Fruit fly (Drosophila melanogaster) whole organism, embryonic: ENCODE results near the gene CG10802.

ENCODE experiments used
- ATbp ChIP-seq: fragments of 200-800 bp; sonication (Bioruptor generic); optimal IDR thresholded peaks from 2 replicates; lab custom pipeline; 2017; ENCODE audit warnings: missing biosample characterization, mild to moderate bottlenecking, missing genetic modification characterization, missing genetic modification reagents
- CG11085 ChIP-seq: fragments of 200-800 bp; sonication (Bioruptor generic); IDR thresholded peaks from 2 replicates; pipeline ENCODE4 v1.3.6; 2022; ENCODE audit warnings: missing biosample characterization, missing genetic modification characterization
- CG11504 ChIP-seq: fragments of 200-800 bp; sonication (Bioruptor generic); optimal IDR thresholded peaks from 3 replicates; lab custom pipeline; 2019; ENCODE audit warnings: missing biosample characterization, mild to moderate bottlenecking, missing genetic modification characterization, moderate library complexity
- CG12744 ChIP-seq: fragments of 200-800 bp; sonication (Bioruptor generic); optimal IDR thresholded peaks from 2 replicates; lab custom pipeline; 2016; ENCODE audit warnings: missing biosample characterization, missing genetic modification characterization
- CG14441 ChIP-seq: fragments of 200-800 bp; sonication (Bioruptor generic); IDR thresholded peaks from 2 replicates; pipeline ENCODE4 v1.3.6; 2022; ENCODE audit warnings: missing biosample characterization, missing genetic modification characterization
- CG14965 ChIP-seq: fragments of 200-800 bp; sonication (Bioruptor generic); optimal IDR thresholded peaks from 2 replicates; lab custom pipeline; 2016; ENCODE audit warnings: missing biosample characterization, missing genetic modification characterization, borderline replicate concordance
- CG15269 ChIP-seq: fragments of 200-800 bp; sonication (Bioruptor generic); optimal IDR thresholded peaks from 2 replicates; lab custom pipeline; 2018; ENCODE audit warnings: missing biosample characterization, mild to moderate bottlenecking, missing genetic modification characterization, moderate library complexity
- CG1529 ChIP-seq: fragments of 200-800 bp; sonication (Bioruptor generic); optimal IDR thresholded peaks from 3 replicates; lab custom pipeline; 2018; ENCODE audit warnings: missing biosample characterization, missing genetic modification characterization
- CG15514 ChIP-seq: fragments of 200-800 bp; sonication (Bioruptor generic); optimal IDR thresholded peaks from 3 replicates; lab custom pipeline; 2017; ENCODE audit warnings: missing biosample characterization, missing genetic modification characterization, mild to moderate bottlenecking, moderate library complexity, missing genetic modification reagents
- CG16813 ChIP-seq: fragments of 200-800 bp; sonication (Bioruptor generic); IDR thresholded peaks from 3 replicates; pipeline ENCODE4 v1.3.6; 2022; ENCODE audit warnings: missing biosample characterization, missing genetic modification characterization; ENCODE audit not compliant: partially characterized antibody
- CG16815 ChIP-seq: fragments of 200-800 bp; sonication (Bioruptor generic); optimal IDR thresholded peaks from 3 replicates; lab custom pipeline; 2017; ENCODE audit warnings: missing biosample characterization, mild to moderate bottlenecking, missing genetic modification characterization
- CG1792 ChIP-seq: fragments of 200-800 bp; sonication (Bioruptor generic); optimal IDR thresholded peaks from 2 replicates; lab custom pipeline; 2016; ENCODE audit warnings: missing biosample characterization, missing genetic modification characterization
- CG2875 ChIP-seq: fragments of 200-800 bp; sonication (Bioruptor generic); optimal IDR thresholded peaks from 2 replicates; lab custom pipeline; 2017; ENCODE audit warnings: missing biosample characterization, mild to moderate bottlenecking, missing genetic modification characterization, missing genetic modification reagents
- CG4282 ChIP-seq: fragments of 200-800 bp; sonication (Bioruptor generic); optimal IDR thresholded peaks from 2 replicates; lab custom pipeline; 2016; ENCODE audit warnings: missing biosample characterization, missing genetic modification characterization
- CG6654 ChIP-seq: fragments of 200-800 bp; sonication (Bioruptor generic); optimal IDR thresholded peaks from 2 replicates; lab custom pipeline; 2017; ENCODE audit warnings: missing biosample characterization, mild to moderate bottlenecking, missing genetic modification characterization
- CG7745 ChIP-seq: fragments of 200-800 bp; sonication (Bioruptor generic); optimal IDR thresholded peaks from 2 replicates; lab custom pipeline; 2018; ENCODE audit warnings: missing biosample characterization, mild to moderate bottlenecking, missing genetic modification characterization, moderate library complexity
- CG9609 ChIP-seq: fragments of 200-800 bp; sonication (Bioruptor generic); optimal IDR thresholded peaks from 3 replicates; lab custom pipeline; 2016; ENCODE audit warnings: missing biosample characterization, missing genetic modification characterization
- CTCF ChIP-seq: fragments of 200-800 bp; sonication (Bioruptor generic); optimal IDR thresholded peaks from 2 replicates; lab custom pipeline; 2017; ENCODE audit warnings: missing biosample characterization, mild to moderate bottlenecking, missing genetic modification characterization, moderate library complexity
- Dad ChIP-seq: fragments of 200-800 bp; sonication (Bioruptor generic); optimal IDR thresholded peaks from 3 replicates; lab custom pipeline; 2016; ENCODE audit warnings: missing biosample characterization, missing genetic modification characterization
- ERR ChIP-seq: fragments of 200-800 bp; sonication (Bioruptor generic); optimal IDR thresholded peaks from 2 replicates; lab custom pipeline; 2016; ENCODE audit warnings: missing biosample characterization, missing genetic modification characterization
- Hr3 ChIP-seq: fragments of 200-800 bp; sonication (Bioruptor generic); optimal IDR thresholded peaks from 3 replicates; lab custom pipeline; 2016; ENCODE audit warnings: missing biosample characterization, missing genetic modification characterization
- Hr51 ChIP-seq, 2 experiments: fragments of 200-800 bp; sonication (Bioruptor generic); optimal IDR thresholded peaks; 2 replicates in 1 of 2; 3 replicates in 1 of 2; lab custom pipeline; 2016 to 2018; ENCODE audit warnings: missing biosample characterization in 2 of 2, missing genetic modification characterization in 2 of 2, mild to moderate bottlenecking in 1 of 2, moderate library complexity in 1 of 2
- Lim3 ChIP-seq: fragments of 200-800 bp; sonication (Bioruptor generic); IDR thresholded peaks from 2 replicates; pipeline ENCODE4 v1.3.6; 2022; ENCODE audit warnings: missing biosample characterization, missing genetic modification characterization
- Lpt ChIP-seq: fragments of >200 bp; optimal IDR thresholded peaks from 2 replicates; lab custom pipeline; 2018; ENCODE audit warnings: missing biosample characterization, missing genetic modification characterization
- MTF-1 ChIP-seq: fragments of 200-800 bp; sonication (Bioruptor generic); optimal IDR thresholded peaks from 2 replicates; lab custom pipeline; 2018; ENCODE audit warnings: missing biosample characterization, mild to moderate bottlenecking, missing genetic modification characterization, borderline replicate concordance
- Neu2 ChIP-seq: fragments of 200-800 bp; sonication (Bioruptor generic); optimal IDR thresholded peaks from 3 replicates; lab custom pipeline; 2016; ENCODE audit warnings: missing biosample characterization, missing genetic modification characterization, borderline replicate concordance
- Nf-YA ChIP-seq: fragments of 200-800 bp; sonication (Bioruptor generic); IDR thresholded peaks from 2 replicates; pipeline ENCODE4 v1.3.6; 2022; ENCODE audit warnings: missing biosample characterization, missing genetic modification characterization
- Oli ChIP-seq: fragments of 200-800 bp; sonication (Bioruptor generic); optimal IDR thresholded peaks from 2 replicates; lab custom pipeline; 2018; ENCODE audit warnings: missing biosample characterization, mild to moderate bottlenecking, missing genetic modification characterization, moderate library complexity
- Pdp1 ChIP-seq, 2 experiments: fragments of 200-800 bp; sonication (Bioruptor generic); optimal IDR thresholded peaks; 3 replicates each; lab custom pipeline; 2016; ENCODE audit warnings: missing biosample characterization in 2 of 2, missing genetic modification characterization in 2 of 2, mild to moderate bottlenecking in 1 of 2, moderate library complexity in 1 of 2
- Scr ChIP-seq: fragments of 200-800 bp; sonication (Bioruptor generic); IDR thresholded peaks from 2 replicates; pipeline ENCODE4 v1.3.6; 2022; ENCODE audit warnings: missing biosample characterization, missing genetic modification characterization; ENCODE audit not compliant: partially characterized antibody
- Spps ChIP-seq: fragments of 200-800 bp; sonication (Bioruptor generic); optimal IDR thresholded peaks from 2 replicates; lab custom pipeline; 2018; ENCODE audit warnings: missing biosample characterization, mild to moderate bottlenecking, missing genetic modification characterization
- Stat92E ChIP-seq, 3 experiments: fragments of >200 bp in 2 of 3; fragments of 200-800 bp in 1 of 3; sonication (Bioruptor generic) in 1 of 3; optimal IDR thresholded peaks; 2 replicates each; lab custom pipeline; 2017 to 2019; ENCODE audit warnings: missing biosample characterization in 3 of 3, missing genetic modification characterization in 3 of 3, mild to moderate bottlenecking in 1 of 3, moderate library complexity in 1 of 3
- Taf1 ChIP-seq: fragments of 200-800 bp; sonication (Bioruptor generic); IDR thresholded peaks from 2 replicates; pipeline ENCODE4 v1.3.6; 2022; ENCODE audit warnings: missing biosample characterization, missing genetic modification characterization
- ara ChIP-seq: fragments of 200-800 bp; sonication (Bioruptor generic); IDR thresholded peaks from 2 replicates; pipeline ENCODE4 v1.3.6; 2022; ENCODE audit warnings: missing biosample characterization, missing genetic modification characterization
- ato ChIP-seq: fragments of 200-800 bp; sonication (Bioruptor generic); IDR thresholded peaks from 2 replicates; pipeline ENCODE4 v1.3.6; 2022; ENCODE audit warnings: missing biosample characterization, missing genetic modification characterization; ENCODE audit not compliant: partially characterized antibody
- corto ChIP-seq: fragments of 200-800 bp; sonication (Bioruptor generic); optimal IDR thresholded peaks from 2 replicates; lab custom pipeline; 2016; ENCODE audit warnings: missing biosample characterization, mild to moderate bottlenecking, missing genetic modification characterization, moderate library complexity
- ems ChIP-seq: fragments of 200-800 bp; sonication (Bioruptor generic); optimal IDR thresholded peaks from 3 replicates; lab custom pipeline; 2016; ENCODE audit warnings: missing biosample characterization, missing genetic modification characterization
- fd64A ChIP-seq: fragments of 200-800 bp; sonication (Bioruptor generic); optimal IDR thresholded peaks from 3 replicates; lab custom pipeline; 2018; ENCODE audit warnings: missing biosample characterization, mild to moderate bottlenecking, missing genetic modification characterization
- gce ChIP-seq: fragments of 200-800 bp; sonication (Bioruptor generic); IDR thresholded peaks from 3 replicates; pipeline ENCODE4 v1.3.6; 2022; ENCODE audit warnings: missing biosample characterization, missing genetic modification characterization
- gcm ChIP-seq: fragments of 200-800 bp; sonication (Bioruptor generic); optimal IDR thresholded peaks from 2 replicates; lab custom pipeline; 2019; ENCODE audit warnings: missing biosample characterization, mild to moderate bottlenecking, missing genetic modification characterization, moderate library complexity
- gem ChIP-seq: fragments of 200-800 bp; sonication (Bioruptor generic); optimal IDR thresholded peaks from 2 replicates; lab custom pipeline; 2019; ENCODE audit warnings: missing biosample characterization, mild to moderate bottlenecking, missing genetic modification characterization, moderate library complexity
- gro ChIP-seq: fragments of 200-800 bp; sonication (Bioruptor generic); optimal IDR thresholded peaks from 2 replicates; lab custom pipeline; 2016; ENCODE audit warnings: missing biosample characterization, missing genetic modification characterization
- gsb ChIP-seq: fragments of 200-800 bp; sonication (Bioruptor generic); IDR thresholded peaks from 2 replicates; pipeline ENCODE4 v1.3.6; 2022; ENCODE audit warnings: missing biosample characterization, missing genetic modification characterization
- mam ChIP-seq: fragments of 200-800 bp; sonication (Bioruptor generic); optimal IDR thresholded peaks from 3 replicates; lab custom pipeline; 2016; ENCODE audit warnings: missing biosample characterization, missing genetic modification characterization
- nerfin-2 ChIP-seq: fragments of 200-800 bp; sonication (Bioruptor generic); IDR thresholded peaks from 2 replicates; pipeline ENCODE4 v1.3.6; 2022; ENCODE audit warnings: missing biosample characterization, missing genetic modification characterization; ENCODE audit not compliant: partially characterized antibody
- pros ChIP-seq: fragments of 200-800 bp; sonication (Bioruptor generic); optimal IDR thresholded peaks from 3 replicates; lab custom pipeline; 2019; ENCODE audit warnings: missing biosample characterization, mild to moderate bottlenecking, missing genetic modification characterization, moderate library complexity
- row ChIP-seq: fragments of 200-800 bp; sonication (Bioruptor generic); IDR thresholded peaks from 3 replicates; pipeline ENCODE4 v1.3.6; 2022; ENCODE audit warnings: missing biosample characterization, missing genetic modification characterization
- sens ChIP-seq: fragments of 200-800 bp; sonication (Bioruptor generic); peaks from one replicate; lab custom pipeline; 2016; ENCODE audit warnings: missing biosample characterization, missing genetic modification characterization
- sima ChIP-seq: fragments of 200-800 bp; sonication (Bioruptor generic); optimal IDR thresholded peaks from 2 replicates; lab custom pipeline; 2016; ENCODE audit warnings: missing biosample characterization, missing genetic modification characterization
- tap ChIP-seq: fragments of 200-800 bp; optimal IDR thresholded peaks from 3 replicates; lab custom pipeline; 2019; ENCODE audit warnings: missing biosample characterization, mild to moderate bottlenecking, missing genetic modification characterization, moderate library complexity
- toy ChIP-seq: fragments of 200-800 bp; sonication (Bioruptor generic); IDR thresholded peaks from 2 replicates; pipeline ENCODE4 v1.3.6; 2022; ENCODE audit warnings: missing biosample characterization, missing genetic modification characterization
- wdn ChIP-seq: fragments of 200-800 bp; sonication (Bioruptor generic); IDR thresholded peaks from 2 replicates; pipeline ENCODE4 v1.3.6; 2022; ENCODE audit warnings: missing biosample characterization, missing genetic modification characterization

CG10802 gene

DNA sequence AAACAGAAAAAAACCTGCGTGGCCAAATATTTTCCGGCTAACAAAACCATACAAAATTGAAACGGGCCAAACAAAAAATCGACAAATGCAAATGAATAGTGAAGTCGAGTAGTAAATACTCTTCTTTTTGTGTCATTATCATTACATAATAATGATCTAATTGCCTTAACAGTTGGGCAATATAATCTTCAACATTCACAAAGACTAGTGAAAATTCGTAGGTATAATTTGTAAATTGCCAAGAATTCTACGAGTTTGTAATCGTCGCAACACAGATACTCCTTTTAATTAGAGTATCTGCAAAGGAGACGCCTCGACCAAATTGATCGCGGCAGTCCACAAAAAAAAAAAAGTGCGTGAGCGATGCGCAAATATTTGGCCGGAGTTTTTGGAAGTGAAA is 45.3 kb upstream of the CG10802 start:
- TF ChIP-seq ERR (GFP tag; lab: Kevin White, UChicago) (no peak), toy (GFP tag; lab: Robert Waterston, UW) (no peak), CG4282 (no peak), tap (tag; lab: Kevin White, UChicago) (no peak), fd64A (GFP tag; lab: Kevin White, UChicago) (no peak), CTCF (no peak), sens (no peak), Taf1 (GFP tag; lab: Robert Waterston, UW) (no peak), ato (GFP tag; lab: Robert Waterston, UW) (no peak), MTF-1 (GFP tag; lab: Kevin White, UChicago) (no peak), CG11504 (tag; lab: Kevin White, UChicago) (peak; percentile 37), ara (GFP tag; lab: Robert Waterston, UW) (no peak), Stat92E (GFP tag; optimal IDR thresholded peaks at IDR 0.05; lab: Kevin White, UChicago) (no peak), Oli (tag; lab: Kevin White, UChicago) (peak; percentile 7), gem (tag; lab: Kevin White, UChicago) (peak; percentile 28), CG14441 (GFP tag; lab: Robert Waterston, UW) (no peak), CG7745 (tag; lab: Kevin White, UChicago) (no peak), Lim3 (GFP tag; lab: Robert Waterston, UW) (no peak), Hr51 (GFP tag; optimal IDR thresholded peaks at IDR 0.05; lab: Kevin White, UChicago) (peak in 1 of 2 experiments; percentile 43), gro (GFP tag; lab: Kevin White, UChicago) (no peak), corto (GFP tag; lab: Kevin White, UChicago) (peak; percentile 30), sima (GFP tag; lab: Kevin White, UChicago) (no peak), Neu2 (GFP tag; lab: Kevin White, UChicago) (no peak), mam (GFP tag; lab: Kevin White, UChicago) (peak; percentile 25), CG15269 (no peak), CG6654 (GFP tag; lab: Kevin White, UChicago) (no peak), pros (GFP tag; lab: Kevin White, UChicago) (no peak), Scr (GFP tag; lab: Robert Waterston, UW) (no peak), CG9609 (GFP tag; lab: Kevin White, UChicago) (no peak), CG1529 (no peak), ATbp (GFP tag; lab: Kevin White, UChicago) (no peak), CG11085 (GFP tag; lab: Robert Waterston, UW) (no peak), CG16815 (GFP tag; lab: Kevin White, UChicago) (no peak), Lpt (GFP tag; lab: Kevin White, UChicago) (no peak), CG2875 (GFP tag; lab: Kevin White, UChicago) (no peak), Spps (tag; lab: Kevin White, UChicago) (no peak), Pdp1 (GFP tag; optimal IDR thresholded peaks at IDR 0.05; lab: Kevin White, UChicago) (peak in 1 of 2 experiments; percentile 61), CG14965 (GFP tag; lab: Kevin White, UChicago) (no peak), row (GFP tag; lab: Robert Waterston, UW) (peak; percentile 55), gce (GFP tag; lab: Robert Waterston, UW) (no peak), Nf-YA (GFP tag; lab: Robert Waterston, UW) (no peak), CG16813 (GFP tag; lab: Robert Waterston, UW) (no peak), CG1792 (GFP tag; lab: Kevin White, UChicago) (no peak), nerfin-2 (GFP tag; lab: Robert Waterston, UW) (no peak), ems (GFP tag; lab: Kevin White, UChicago) (no peak), CG12744 (GFP tag; lab: Kevin White, UChicago) (no peak), gcm (GFP tag; lab: Kevin White, UChicago) (no peak), wdn (no peak), Hr3 (GFP tag; lab: Kevin White, UChicago) (no peak), gsb (no peak), Dad (GFP tag; lab: Kevin White, UChicago) (no peak), CG15514 (GFP tag; lab: Kevin White, UChicago) (no peak)
